Worm (Caenorhabditis elegans) whole organism, mixed stage, embryonic: Measurements from ENCODE around the gene F01E11.3.

Experiments used
- M03D4.4 ChIP-seq: sonication (generic microtip); optimal IDR thresholded peaks from 2 replicates; lab custom pipeline; 2017; ENCODE audit warnings: mild to moderate bottlenecking, missing genetic modification characterization, missing compliant biosample characterization
- bed-3 ChIP-seq: fragments of 200-800 bp; sonication (Bioruptor generic); optimal IDR thresholded peaks from 3 replicates; lab custom pipeline; 2018; ENCODE audit warnings: mild to moderate bottlenecking, missing genetic modification characterization, moderate library complexity, missing compliant biosample characterization
- blmp-1 ChIP-seq: fragments of 150-350 bp; optimal IDR thresholded peaks from 2 replicates; lab custom pipeline; 2014; ENCODE audit warnings: missing biosample characterization, missing genetic modification characterization
- ceh-39 ChIP-seq: fragments of 150-350 bp; optimal IDR thresholded peaks from 2 replicates; lab custom pipeline; 2014; ENCODE audit warnings: missing biosample characterization, missing genetic modification characterization
- ceh-43 ChIP-seq: fragments of 200-800 bp; sonication (Bioruptor generic); optimal IDR thresholded peaks from 2 replicates; lab custom pipeline; 2018; ENCODE audit warnings: mild to moderate bottlenecking, missing genetic modification characterization, moderate library complexity, missing compliant biosample characterization
- ceh-83 ChIP-seq: fragments of 200-800 bp; sonication (Bioruptor generic); optimal IDR thresholded peaks from 2 replicates; lab custom pipeline; 2018; ENCODE audit warnings: mild to moderate bottlenecking, missing genetic modification characterization, missing compliant biosample characterization
- ces-1 ChIP-seq: fragments of 150-350 bp; optimal IDR thresholded peaks from 2 replicates; lab custom pipeline; 2014; ENCODE audit warnings: missing biosample characterization, missing genetic modification reagents, missing genetic modification characterization
- cnd-1 ChIP-seq: fragments of 200-800 bp; sonication (Bioruptor generic); optimal IDR thresholded peaks from 2 replicates; lab custom pipeline; 2018; ENCODE audit warnings: mild to moderate bottlenecking, missing genetic modification characterization, missing compliant biosample characterization
- drap-1 ChIP-seq: fragments of 200-800 bp; sonication (Bioruptor generic); optimal IDR thresholded peaks from 3 replicates; lab custom pipeline; 2018; ENCODE audit warnings: mild to moderate bottlenecking, missing genetic modification characterization, missing compliant biosample characterization
- elt-1 ChIP-seq: sonication (generic microtip); optimal IDR thresholded peaks from 2 replicates; lab custom pipeline; 2017; ENCODE audit warnings: missing genetic modification characterization, mild to moderate bottlenecking, missing compliant biosample characterization, antibody characterized with exemption, moderate library complexity, borderline replicate concordance; ENCODE audit not compliant: insufficient read depth
- elt-3 ChIP-seq: fragments of 150-350 bp; optimal IDR thresholded peaks from 2 replicates; lab custom pipeline; 2014; ENCODE audit warnings: missing biosample characterization, missing genetic modification characterization
- flh-1 ChIP-seq: fragments of 200-800 bp; sonication (Bioruptor generic); optimal IDR thresholded peaks from 2 replicates; lab custom pipeline; 2018; ENCODE audit warnings: mild to moderate bottlenecking, missing genetic modification characterization, moderate library complexity, missing compliant biosample characterization
- hlh-1 ChIP-seq: fragments of 150-350 bp; optimal IDR thresholded peaks from 2 replicates; lab custom pipeline; 2014; ENCODE audit warnings: missing biosample characterization, missing genetic modification reagents, missing genetic modification characterization
- lin-13 ChIP-seq: fragments of 150-350 bp; optimal IDR thresholded peaks from 2 replicates; lab custom pipeline; 2014; ENCODE audit warnings: missing biosample characterization, missing genetic modification characterization
- lin-32 ChIP-seq: fragments of 200-800 bp; sonication (Bioruptor generic); optimal IDR thresholded peaks from 2 replicates; lab custom pipeline; 2018; ENCODE audit warnings: mild to moderate bottlenecking, missing genetic modification characterization, missing compliant biosample characterization
- lsy-2 ChIP-seq: fragments of 150-350 bp; optimal IDR thresholded peaks from 2 replicates; lab custom pipeline; 2014; ENCODE audit warnings: missing biosample characterization, missing genetic modification characterization
- mab-5 ChIP-seq: fragments of 150-350 bp; optimal IDR thresholded peaks from 2 replicates; lab custom pipeline; 2014; ENCODE audit warnings: missing biosample characterization, missing genetic modification characterization
- mep-1 ChIP-seq: fragments of 150-350 bp; optimal IDR thresholded peaks from 2 replicates; lab custom pipeline; 2017; ENCODE audit warnings: missing biosample characterization, missing genetic modification reagents, missing genetic modification characterization, inconsistent platforms
- mls-2 ChIP-seq: sonication (generic microtip); optimal IDR thresholded peaks from 2 replicates; lab custom pipeline; 2016; ENCODE audit warnings: mild to moderate bottlenecking, missing genetic modification characterization, moderate library complexity, missing compliant biosample characterization
- nhr-2 ChIP-seq: fragments of 150-350 bp; optimal IDR thresholded peaks from 2 replicates; lab custom pipeline; 2014; ENCODE audit warnings: missing biosample characterization, missing genetic modification characterization
- nhr-237 ChIP-seq: fragments of 150-350 bp; optimal IDR thresholded peaks from 2 replicates; lab custom pipeline; 2014; ENCODE audit warnings: missing biosample characterization, missing genetic modification characterization
- nhr-28 ChIP-seq: fragments of 150-350 bp; optimal IDR thresholded peaks from 2 replicates; lab custom pipeline; 2014; ENCODE audit warnings: missing biosample characterization, missing genetic modification characterization
- nhr-76 ChIP-seq: sonication (generic microtip); optimal IDR thresholded peaks from 2 replicates; lab custom pipeline; 2017; ENCODE audit warnings: missing biosample characterization, missing genetic modification characterization
- pha-4 ChIP-seq: fragments of 150-350 bp; optimal IDR thresholded peaks from 2 replicates; lab custom pipeline; 2018; ENCODE audit warnings: missing biosample characterization, missing genetic modification reagents, missing genetic modification characterization
- sem-2 ChIP-seq: fragments of 200-800 bp; sonication (Bioruptor generic); optimal IDR thresholded peaks from 2 replicates; lab custom pipeline; 2018; ENCODE audit warnings: mild to moderate bottlenecking, missing genetic modification characterization, missing compliant biosample characterization
- snpc-4 ChIP-seq: fragments of 150-350 bp; optimal IDR thresholded peaks from 2 replicates; lab custom pipeline; 2014; ENCODE audit warnings: missing biosample characterization, missing genetic modification characterization
- sptf-1 ChIP-seq: sonication (generic microtip); optimal IDR thresholded peaks from 2 replicates; lab custom pipeline; 2017; ENCODE audit warnings: mild to moderate bottlenecking, missing genetic modification characterization, moderate library complexity, missing compliant biosample characterization
- tbx-8 ChIP-seq: fragments of 200-800 bp; sonication (Bioruptor generic); optimal IDR thresholded peaks from 2 replicates; lab custom pipeline; 2018; ENCODE audit warnings: mild to moderate bottlenecking, missing genetic modification characterization, moderate library complexity, missing compliant biosample characterization
- unc-120 ChIP-seq: sonication (generic microtip); optimal IDR thresholded peaks from 2 replicates; lab custom pipeline; 2017; ENCODE audit warnings: missing genetic modification characterization, missing compliant biosample characterization; ENCODE audit not compliant: poor library complexity, severe bottlenecking
- unc-39 ChIP-seq: fragments of 150-350 bp; optimal IDR thresholded peaks from 2 replicates; lab custom pipeline; 2014; ENCODE audit warnings: missing biosample characterization, missing genetic modification characterization
- unc-62 ChIP-seq: fragments of 150-350 bp; optimal IDR thresholded peaks from 2 replicates; lab custom pipeline; 2014; ENCODE audit warnings: missing biosample characterization, missing genetic modification reagents, missing genetic modification characterization
- ztf-11 ChIP-seq: fragments of 150-350 bp; optimal IDR thresholded peaks from 2 replicates; lab custom pipeline; 2014; ENCODE audit warnings: missing biosample characterization, missing genetic modification characterization

F01E11.3 gene

DNA sequence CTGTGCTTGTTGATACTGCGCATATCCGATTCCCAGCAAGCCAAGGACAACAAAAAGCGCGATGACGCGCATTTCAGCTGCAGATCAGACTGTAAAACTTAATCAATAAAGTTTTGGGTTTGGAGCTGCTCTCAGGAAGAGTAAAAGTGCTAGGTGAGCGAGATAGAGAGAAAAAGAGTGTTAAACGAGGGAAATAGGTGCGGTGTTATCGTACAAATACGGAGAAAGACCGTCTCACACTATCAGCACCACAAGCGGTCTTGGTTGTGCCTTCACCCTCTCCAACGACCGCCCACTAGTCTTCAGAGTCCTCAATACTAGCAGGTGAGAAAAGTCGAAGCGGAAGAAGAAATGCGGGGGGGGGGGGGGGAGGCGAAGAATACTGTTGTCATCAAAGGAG is 38.6 kb upstream of the F01E11.3 start, which contains the start of gene F14B8.5:
Gene F14B8.5, minus strand, starts transcription at position 127 of the 400 bp plus-strand sequence.
- TF ChIP-seq snpc-4 (tag; lab: Kevin White, UChicago) (no peak), ceh-83 (GFP tag; lab: Kevin White, UChicago) (peak; percentile 38)

DNA sequence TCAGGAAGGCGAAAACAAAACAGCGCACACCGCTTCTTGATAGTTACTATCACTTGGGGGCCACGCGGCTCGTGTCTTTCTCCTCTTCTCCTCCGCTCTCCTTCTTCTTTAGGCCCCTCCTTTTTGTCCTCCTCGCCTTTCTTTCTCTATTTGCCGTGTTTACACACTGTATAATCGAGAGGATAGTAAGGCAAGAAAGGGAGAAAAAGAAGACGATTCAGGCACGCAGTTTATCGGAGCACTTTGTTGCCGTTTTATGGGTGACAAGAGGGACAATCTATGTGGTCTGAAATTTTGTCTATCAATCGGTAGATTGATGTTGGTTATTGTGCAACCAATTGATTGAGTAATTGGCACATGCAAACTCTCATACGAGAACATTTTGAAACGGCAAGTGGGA is 35.0 kb upstream of the F01E11.3 start, which contains the start of gene F14B8.6:
Gene F14B8.6, minus strand, starts transcription at position 292 of the 400 bp plus-strand sequence.
- TF ChIP-seq mab-5 (tag; lab: Kevin White, UChicago) (no peak), sem-2 (GFP tag; lab: Kevin White, UChicago) (no peak), pha-4 (tag; lab: Kevin White, UChicago) (peak; percentile 69), ces-1 (GFP tag; lab: Kevin White, UChicago) (no peak)

DNA sequence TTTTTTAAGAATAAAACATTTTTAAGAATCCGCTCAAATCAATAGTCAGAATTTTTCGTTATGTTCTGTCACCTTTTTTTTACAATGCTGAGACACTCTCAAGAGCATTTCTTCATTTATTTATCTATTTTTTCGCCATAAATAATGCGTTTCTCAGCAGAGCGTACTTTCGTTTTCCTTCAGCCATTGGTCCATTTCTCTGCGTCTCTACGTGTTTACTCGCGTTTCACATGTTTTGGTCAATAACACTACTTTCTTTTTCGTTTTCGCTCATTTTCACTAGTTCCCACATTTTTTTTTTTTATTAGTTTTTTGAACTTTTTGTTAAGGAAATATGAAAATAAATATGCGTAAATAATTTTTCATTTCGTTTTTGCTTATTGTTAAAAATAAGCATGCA is 32.7 kb upstream of the F01E11.3 start:
- TF ChIP-seq M03D4.4 (tag; lab: Kevin White, UChicago) (no peak), blmp-1 (tag; lab: Kevin White, UChicago) (peak; percentile 96), ces-1 (GFP tag; lab: Kevin White, UChicago) (peak; percentile 62), hlh-1 (tag; lab: Kevin White, UChicago) (no peak), nhr-237 (tag; lab: Kevin White, UChicago) (no peak), bed-3 (no peak), mls-2 (no peak), tbx-8 (no peak), mep-1 (peak; percentile 27), elt-1 (tag; lab: Kevin White, UChicago) (no peak), nhr-76 (tag; lab: Kevin White, UChicago) (no peak), cnd-1 (tag; lab: Kevin White, UChicago) (no peak), lin-32 (no peak), mab-5 (tag; lab: Kevin White, UChicago) (no peak), lin-13 (tag; lab: Kevin White, UChicago) (no peak), lsy-2 (peak; percentile 19), elt-3 (tag; lab: Kevin White, UChicago) (no peak), drap-1 (GFP tag; lab: Kevin White, UChicago) (no peak), nhr-2 (tag; lab: Kevin White, UChicago) (no peak), unc-39 (tag; lab: Kevin White, UChicago) (no peak), ztf-11 (tag; lab: Kevin White, UChicago) (no peak), nhr-28 (tag; lab: Kevin White, UChicago) (no peak), sem-2 (GFP tag; lab: Kevin White, UChicago) (no peak), pha-4 (tag; lab: Kevin White, UChicago) (peak; percentile 3), sptf-1 (no peak)

DNA sequence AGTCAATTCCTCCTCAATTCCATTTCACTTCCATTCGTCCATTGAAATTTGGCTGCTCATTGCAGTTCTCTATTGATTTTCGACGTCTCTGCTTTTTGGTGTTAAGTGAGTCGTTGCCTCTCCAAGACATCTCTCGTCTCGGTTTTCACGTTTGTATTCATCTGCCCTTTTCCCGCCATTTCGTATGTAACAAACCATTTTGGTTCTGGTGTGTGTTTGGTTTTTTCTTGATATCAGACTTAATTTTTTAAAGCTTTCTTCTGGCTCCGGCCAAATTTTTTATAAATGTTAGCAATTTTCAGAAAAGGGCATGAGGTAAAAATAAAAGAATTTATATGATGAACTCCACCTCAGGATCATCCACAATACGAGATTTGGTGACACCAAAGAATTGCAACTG is 31.7 kb upstream of the F01E11.3 start, which contains the start of gene C16E9.2:
Gene C16E9.2, plus strand, starts transcription at position 301 of the 400 bp plus-strand sequence.
- no peak for TF ChIP-seq nhr-237 (tag; lab: Kevin White, UChicago)
- no peak for TF ChIP-seq nhr-2 (tag; lab: Kevin White, UChicago)
- TF ChIP-seq unc-62 (GFP tag; lab: Kevin White, UChicago), result no peak
- no peak for TF ChIP-seq nhr-28 (tag; lab: Kevin White, UChicago)
- TF ChIP-seq mls-2, result no peak
- TF ChIP-seq ceh-43 (GFP tag; lab: Kevin White, UChicago), result no peak
- TF ChIP-seq M03D4.4 (tag; lab: Kevin White, UChicago), result no peak
- TF ChIP-seq cnd-1 (tag; lab: Kevin White, UChicago), result no peak
- no peak for TF ChIP-seq hlh-1 (tag; lab: Kevin White, UChicago)
- TF ChIP-seq unc-39 (tag; lab: Kevin White, UChicago), result no peak
- TF ChIP-seq tbx-8, result no peak
- no peak for TF ChIP-seq blmp-1 (tag; lab: Kevin White, UChicago)
- no peak for TF ChIP-seq snpc-4 (tag; lab: Kevin White, UChicago)
- no peak for TF ChIP-seq flh-1 (GFP tag; lab: Kevin White, UChicago)
- TF ChIP-seq lsy-2, result no peak
- TF ChIP-seq bed-3, result no peak
- no peak for TF ChIP-seq drap-1 (GFP tag; lab: Kevin White, UChicago)
- TF ChIP-seq sem-2 (GFP tag; lab: Kevin White, UChicago), result no peak

DNA sequence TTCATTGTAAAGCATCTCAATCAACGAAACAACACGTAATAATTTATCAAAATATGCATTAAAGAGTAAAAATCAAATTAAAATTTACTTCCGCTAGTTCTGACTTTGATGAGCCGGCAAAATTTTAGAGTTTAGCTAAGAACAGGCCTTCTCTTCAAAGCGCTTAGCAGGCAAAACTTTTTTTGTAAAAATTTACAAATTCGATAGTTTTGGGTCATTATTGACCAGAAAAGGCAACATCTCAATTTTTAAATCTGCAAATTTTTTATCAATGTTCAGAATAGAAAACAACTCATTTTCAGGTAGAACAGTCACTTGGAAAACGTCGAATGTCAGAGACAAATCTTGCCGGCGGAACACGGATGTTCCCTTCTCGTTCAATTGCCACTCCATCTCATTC is 29.4 kb upstream of the F01E11.3 start:
- TF ChIP-seq drap-1 (GFP tag; lab: Kevin White, UChicago) (no peak), lin-32 (no peak), ces-1 (GFP tag; lab: Kevin White, UChicago) (no peak), unc-39 (tag; lab: Kevin White, UChicago) (no peak), sptf-1 (no peak), mep-1 (no peak), ceh-43 (GFP tag; lab: Kevin White, UChicago) (no peak), ceh-83 (GFP tag; lab: Kevin White, UChicago) (no peak), unc-62 (GFP tag; lab: Kevin White, UChicago) (no peak), nhr-237 (tag; lab: Kevin White, UChicago) (no peak), nhr-76 (tag; lab: Kevin White, UChicago) (no peak), ceh-39 (tag; lab: Kevin White, UChicago) (no peak), unc-120 (tag; lab: Kevin White, UChicago) (no peak)
